Fruit fly (Drosophila melanogaster) whole organism, embryonic: Measurements from ENCODE around the gene CG13962.

Experiments used
- CG13296 ChIP-seq: fragments of 200-800 bp; sonication (Bioruptor generic); optimal IDR thresholded peaks from 3 replicates; lab custom pipeline; 2018; ENCODE audit warnings: missing biosample characterization, mild to moderate bottlenecking, missing genetic modification characterization
- CG7745 ChIP-seq: fragments of 200-800 bp; sonication (Bioruptor generic); optimal IDR thresholded peaks from 2 replicates; lab custom pipeline; 2018; ENCODE audit warnings: missing biosample characterization, mild to moderate bottlenecking, missing genetic modification characterization, moderate library complexity
- Dfd ChIP-seq, 2 experiments: fragments of >200 bp; optimal IDR thresholded peaks; 2 replicates each; lab custom pipeline; 2017; ENCODE audit warnings: missing biosample characterization in 2 of 2, missing genetic modification characterization in 2 of 2
- ERR ChIP-seq: fragments of 200-800 bp; sonication (Bioruptor generic); optimal IDR thresholded peaks from 2 replicates; lab custom pipeline; 2016; ENCODE audit warnings: missing biosample characterization, missing genetic modification characterization
- Nf-YB ChIP-seq: fragments of 200-800 bp; sonication (Bioruptor generic); optimal IDR thresholded peaks from 3 replicates; lab custom pipeline; 2019; ENCODE audit warnings: missing biosample characterization, mild to moderate bottlenecking, missing genetic modification characterization, moderate library complexity
- ase ChIP-seq: fragments of 200-800 bp; sonication (Bioruptor generic); IDR thresholded peaks from 3 replicates; pipeline ENCODE4 v1.3.6; 2022; ENCODE audit warnings: missing biosample characterization, missing genetic modification characterization
- chm ChIP-seq: fragments of 200-800 bp; sonication (Bioruptor generic); IDR thresholded peaks from 2 replicates; pipeline ENCODE4 v1.3.6; 2022; ENCODE audit warnings: missing biosample characterization, missing genetic modification characterization
- dati ChIP-seq: fragments of 200-800 bp; sonication (Bioruptor generic); IDR thresholded peaks from 2 replicates; pipeline ENCODE4 v1.3.6; 2022; ENCODE audit warnings: missing biosample characterization, missing genetic modification characterization
- kni ChIP-seq: fragments of 200-800 bp; sonication (Bioruptor generic); optimal IDR thresholded peaks from 3 replicates; lab custom pipeline; 2017; ENCODE audit warnings: mild to moderate bottlenecking, missing biosample characterization, missing genetic modification reagents, missing genetic modification characterization
- sima ChIP-seq: fragments of 200-800 bp; sonication (Bioruptor generic); optimal IDR thresholded peaks from 2 replicates; lab custom pipeline; 2016; ENCODE audit warnings: missing biosample characterization, missing genetic modification characterization
- toy ChIP-seq: fragments of 200-800 bp; sonication (Bioruptor generic); IDR thresholded peaks from 2 replicates; pipeline ENCODE4 v1.3.6; 2022; ENCODE audit warnings: missing biosample characterization, missing genetic modification characterization

dm6 chr2L:19787930-19788329, 26.4 kb downstream of the CG13962 start:
- TF ChIP-seq Nf-YB (GFP tag; lab: Kevin White, UChicago): no peak
- TF ChIP-seq chm (GFP tag; lab: Robert Waterston, UW): no peak
- no peak for TF ChIP-seq Dfd (GFP tag; optimal IDR thresholded peaks at IDR 0.05; lab: Kevin White, UChicago)
- TF ChIP-seq CG13296 (GFP tag; lab: Kevin White, UChicago): no peak
- no peak for TF ChIP-seq dati (GFP tag; lab: Robert Waterston, UW)
- no peak for TF ChIP-seq toy
- no peak for TF ChIP-seq kni (GFP tag; lab: Kevin White, UChicago)
- TF ChIP-seq CG7745: no peak
- no peak for TF ChIP-seq sima (GFP tag; lab: Kevin White, UChicago)
- no peak for TF ChIP-seq ase (GFP tag; lab: Robert Waterston, UW)
- TF ChIP-seq ERR: no peak
